Worm (Caenorhabditis elegans) whole organism, young adult: ENCODE results near the gene F11E6.6.

Source experiments
- C06A6.2 ChIP-seq: fragments of 200-800 bp; sonication (Bioruptor generic); conservative IDR thresholded peaks from 2 replicates; pipeline ENCODE4 v1.3.6; 2022; ENCODE audit warnings: missing genetic modification characterization, missing compliant biosample characterization
- akir-1 ChIP-seq: fragments of 200-800 bp; sonication (Bioruptor generic); optimal IDR thresholded peaks from 2 replicates; lab custom pipeline; 2018; ENCODE audit warnings: mild to moderate bottlenecking, missing genetic modification characterization, moderate library complexity, missing compliant biosample characterization
- ama-1 ChIP-seq, 3 experiments: fragments of 150-350 bp in 1 of 3; sonication (generic microtip) in 2 of 3; optimal IDR thresholded peaks; 2 replicates each; lab custom pipeline; 2014 to 2018; ENCODE audit warnings: missing biosample characterization in 2 of 3, missing genetic modification characterization in 2 of 3, missing genetic modification reagents in 2 of 3
- atf-7 ChIP-seq: sonication (generic microtip); optimal IDR thresholded peaks from 2 replicates; lab custom pipeline; 2017; ENCODE audit warnings: mild to moderate bottlenecking, missing genetic modification characterization, missing compliant biosample characterization
- athp-1 ChIP-seq: sonication (generic microtip); optimal IDR thresholded peaks from 2 replicates; lab custom pipeline; 2017; ENCODE audit warnings: mild to moderate bottlenecking, missing genetic modification characterization, missing compliant biosample characterization
- let-607 ChIP-seq, 2 experiments: fragments of 200-800 bp in 1 of 2; sonication (Bioruptor generic) in 1 of 2; sonication (generic microtip) in 1 of 2; optimal IDR thresholded peaks; 2 replicates each; lab custom pipeline; 2016 to 2018; ENCODE audit warnings: mild to moderate bottlenecking in 2 of 2, missing compliant biosample characterization in 2 of 2, missing genetic modification characterization in 2 of 2, moderate library complexity in 2 of 2, missing genotype in 1 of 2
- nfya-1 ChIP-seq: sonication (generic microtip); optimal IDR thresholded peaks from 2 replicates; lab custom pipeline; 2017; ENCODE audit warnings: antibody characterized with exemption, missing compliant biosample characterization, missing genetic modification characterization, borderline replicate concordance; ENCODE audit not compliant: insufficient read depth
- nhr-90 ChIP-seq: sonication (generic microtip); optimal IDR thresholded peaks from 2 replicates; lab custom pipeline; 2016; ENCODE audit warnings: missing genotype, mild to moderate bottlenecking, missing genetic modification characterization, missing compliant biosample characterization

- TF ChIP-seq let-607 (tag; optimal IDR thresholded peaks at IDR 0.05; lab: Kevin White, UChicago) = no peak
- no peak for TF ChIP-seq ama-1 (optimal IDR thresholded peaks at IDR 0.05; lab: Kevin White, UChicago)
- no peak for TF ChIP-seq ama-1 (GFP tag; optimal IDR thresholded peaks at IDR 0.05; lab: Kevin White, UChicago)
- TF ChIP-seq akir-1 (GFP tag; lab: Kevin White, UChicago) = no peak
- TF ChIP-seq athp-1 (tag; lab: Kevin White, UChicago) = no peak
- no peak for TF ChIP-seq atf-7 (tag; lab: Kevin White, UChicago)
- TF ChIP-seq nfya-1 (tag; lab: Kevin White, UChicago) = no peak
- no peak for TF ChIP-seq nhr-90 (tag; lab: Kevin White, UChicago)
- no peak for TF ChIP-seq C06A6.2 (GFP tag; lab: Robert Waterston, UW)
These were observed 17.5 kb downstream of the F11E6.6 start for ce11 chrIV:17448319-17448718.
